Worm (Caenorhabditis elegans) whole organism, young adult: ENCODE results near the gene srh-245.

Experiments used
- bed-1 ChIP-seq: fragments of 200-800 bp; sonication (Bioruptor generic); IDR thresholded peaks from 2 replicates; pipeline ENCODE4 v1.3.6; 2022; ENCODE audit warnings: missing genetic modification reagents, missing genetic modification characterization, missing compliant biosample characterization
- ceh-79 ChIP-seq: sonication (generic microtip); optimal IDR thresholded peaks from 2 replicates; lab custom pipeline; 2017; ENCODE audit warnings: mild to moderate bottlenecking, missing genetic modification characterization, missing compliant biosample characterization
- die-1 ChIP-seq: sonication (generic microtip); optimal IDR thresholded peaks from 2 replicates; lab custom pipeline; 2016; ENCODE audit warnings: missing genotype, mild to moderate bottlenecking, missing genetic modification characterization, missing compliant biosample characterization
- hlh-26 ChIP-seq: fragments of 200-800 bp; sonication (Bioruptor generic); conservative IDR thresholded peaks from 2 replicates; pipeline ENCODE4 v1.3.6; 2022; ENCODE audit warnings: missing genetic modification reagents, missing genetic modification characterization, missing compliant biosample characterization
- hsf-1 ChIP-seq: fragments of 200-800 bp; sonication (Bioruptor generic); IDR thresholded peaks from 2 replicates; pipeline ENCODE4 v1.3.6; 2022; ENCODE audit warnings: missing genetic modification reagents, missing genetic modification characterization, missing compliant biosample characterization
- nfya-2 ChIP-seq: fragments of 200-800 bp; sonication (Bioruptor generic); IDR thresholded peaks from 2 replicates; pipeline ENCODE4 v1.3.6; 2022; ENCODE audit warnings: missing genetic modification reagents, missing genetic modification characterization, missing compliant biosample characterization
- snpc-4 ChIP-seq, 5 experiments: fragments of 150-350 bp in 1 of 5; sonication (generic microtip) in 4 of 5; optimal IDR thresholded peaks; 2 replicates each; lab custom pipeline; 2014 to 2018; ENCODE audit warnings: missing genetic modification characterization in 5 of 5, missing biosample characterization in 3 of 5, antibody characterized with exemption in 2 of 5, mild to moderate bottlenecking in 2 of 5, missing compliant biosample characterization in 2 of 5, missing genotype in 2 of 5, moderate library complexity in 2 of 5, missing genetic modification reagents in 1 of 5
- ztf-22 ChIP-seq: fragments of 200-800 bp; sonication (Bioruptor generic); optimal IDR thresholded peaks from 2 replicates; lab custom pipeline; 2018; ENCODE audit warnings: mild to moderate bottlenecking, missing genetic modification characterization, moderate library complexity, missing compliant biosample characterization
- ztf-28 ChIP-seq: fragments of 200-800 bp; sonication (Bioruptor generic); IDR thresholded peaks from 2 replicates; pipeline ENCODE4 v1.3.6; 2022; ENCODE audit warnings: missing genetic modification reagents, missing genetic modification characterization, missing compliant biosample characterization

DNA sequence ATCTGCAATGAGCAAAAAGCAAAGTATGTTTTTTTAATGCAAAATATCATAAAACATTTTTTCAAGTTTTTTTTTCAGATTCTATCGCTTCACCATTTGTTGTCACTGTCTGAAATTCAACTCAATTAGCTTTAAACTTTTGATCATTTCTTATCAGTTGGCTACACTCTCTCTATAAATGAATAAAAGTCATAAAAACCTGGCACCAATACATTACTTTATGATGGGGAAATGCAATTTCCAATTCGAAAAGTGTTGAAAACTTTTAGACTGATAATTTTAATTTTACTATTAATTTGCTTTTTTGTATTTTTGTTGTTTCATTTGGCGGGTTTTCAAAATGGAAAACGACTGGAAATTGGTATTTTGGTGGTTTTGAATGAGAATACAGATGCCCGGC lies 28.1 kb upstream of the srh-245 start, which contains the start of gene F31F4.1:
- TF ChIP-seq ztf-28 (GFP tag; lab: Robert Waterston, UW) = no peak
- TF ChIP-seq nfya-2 (GFP tag; lab: Robert Waterston, UW) = no peak
- no peak for TF ChIP-seq ztf-22
- no peak for TF ChIP-seq ceh-79 (tag; lab: Kevin White, UChicago)
- TF ChIP-seq die-1 = no peak
- TF ChIP-seq snpc-4 (GFP tag; optimal IDR thresholded peaks at IDR 0.05; lab: Kevin White, UChicago) = no peak
- TF ChIP-seq snpc-4 (tag; optimal IDR thresholded peaks at IDR 0.05; lab: Kevin White, UChicago) = no peak
- no peak for TF ChIP-seq hlh-26 (GFP tag; lab: Robert Waterston, UW)
- no peak for TF ChIP-seq bed-1
- TF ChIP-seq hsf-1 (GFP tag; lab: Robert Waterston, UW) = no peak
